Fruit fly (Drosophila melanogaster) whole organism, prepupa: ENCODE results near the gene CG3009.

Experiments used
- Blimp-1 ChIP-seq: fragments of 200-800 bp; sonication (Bioruptor generic); optimal IDR thresholded peaks from 3 replicates; lab custom pipeline; 2017; ENCODE audit warnings: missing biosample characterization, missing genetic modification characterization, mild to moderate bottlenecking, moderate library complexity, missing genetic modification reagents
- CG10631 ChIP-seq: fragments of 200-800 bp; sonication (Bioruptor generic); optimal IDR thresholded peaks from 2 replicates; lab custom pipeline; 2016; ENCODE audit warnings: missing biosample characterization, missing genetic modification characterization
- CG10669 ChIP-seq: fragments of 200-800 bp; sonication (Bioruptor generic); optimal IDR thresholded peaks from 3 replicates; lab custom pipeline; 2018; ENCODE audit warnings: missing biosample characterization, mild to moderate bottlenecking, missing genetic modification characterization, moderate library complexity
- CG11762 ChIP-seq: fragments of 200-800 bp; sonication (Bioruptor generic); optimal IDR thresholded peaks from 3 replicates; lab custom pipeline; 2016; ENCODE audit warnings: missing biosample characterization, missing genetic modification characterization; ENCODE audit not compliant: insufficient read depth
- CG11902 ChIP-seq: fragments of 200-800 bp; sonication (Bioruptor generic); optimal IDR thresholded peaks from 3 replicates; lab custom pipeline; 2016; ENCODE audit warnings: missing biosample characterization, missing genetic modification characterization
- CG15336 ChIP-seq: fragments of 200-800 bp; sonication (Bioruptor generic); IDR thresholded peaks from 2 replicates; pipeline ENCODE4 v1.3.6; 2022; ENCODE audit warnings: missing biosample characterization, missing genetic modification characterization
- CG1621 ChIP-seq: fragments of 200-800 bp; sonication (Bioruptor generic); optimal IDR thresholded peaks from 3 replicates; lab custom pipeline; 2018; ENCODE audit warnings: missing biosample characterization, mild to moderate bottlenecking, missing genetic modification characterization
- CG16779 ChIP-seq: fragments of 200-800 bp; sonication (Bioruptor generic); optimal IDR thresholded peaks from 3 replicates; lab custom pipeline; 2017; ENCODE audit warnings: missing biosample characterization, mild to moderate bottlenecking, missing genetic modification characterization
- CG31627 ChIP-seq: fragments of 200-800 bp; sonication (Bioruptor generic); optimal IDR thresholded peaks from 3 replicates; lab custom pipeline; 2016; ENCODE audit warnings: missing biosample characterization, missing genetic modification characterization
- CG32006 ChIP-seq: fragments of 200-800 bp; sonication (Bioruptor generic); optimal IDR thresholded peaks from 3 replicates; lab custom pipeline; 2017; ENCODE audit warnings: missing biosample characterization, mild to moderate bottlenecking, missing genetic modification characterization
- CG34406 ChIP-seq: fragments of 200-800 bp; sonication (Bioruptor generic); optimal IDR thresholded peaks from 3 replicates; lab custom pipeline; 2016; ENCODE audit warnings: missing biosample characterization, missing genetic modification characterization
- CG3919 ChIP-seq: fragments of 200-800 bp; sonication (Bioruptor generic); optimal IDR thresholded peaks from 3 replicates; lab custom pipeline; 2016; ENCODE audit warnings: missing biosample characterization, missing genetic modification characterization
- CG4318 ChIP-seq: fragments of 200-800 bp; sonication (Bioruptor generic); optimal IDR thresholded peaks from 3 replicates; lab custom pipeline; 2017; ENCODE audit warnings: missing biosample characterization, mild to moderate bottlenecking, missing genetic modification characterization
- CG6163 ChIP-seq: fragments of 200-800 bp; sonication (Bioruptor generic); IDR thresholded peaks from 3 replicates; pipeline ENCODE4 v1.3.6; 2022; ENCODE audit warnings: missing biosample characterization, missing genetic modification characterization
- CG6792 ChIP-seq: fragments of 200-800 bp; sonication (Bioruptor generic); optimal IDR thresholded peaks from 3 replicates; lab custom pipeline; 2016; ENCODE audit warnings: missing biosample characterization, missing genetic modification characterization
- CG6808 ChIP-seq: fragments of 200-800 bp; sonication (Bioruptor generic); optimal IDR thresholded peaks from 3 replicates; lab custom pipeline; 2017; ENCODE audit warnings: missing biosample characterization, missing genetic modification characterization, mild to moderate bottlenecking, moderate library complexity, missing genetic modification reagents
- CG8119 ChIP-seq: fragments of 200-800 bp; sonication (Bioruptor generic); IDR thresholded peaks from 3 replicates; pipeline ENCODE4 v1.3.6; 2022; ENCODE audit warnings: missing biosample characterization, missing genetic modification characterization
- CG8319 ChIP-seq: fragments of 200-800 bp; sonication (Bioruptor generic); optimal IDR thresholded peaks from 3 replicates; lab custom pipeline; 2016; ENCODE audit warnings: missing biosample characterization, missing genetic modification characterization
- CG8632 ChIP-seq: fragments of 200-800 bp; sonication (Bioruptor generic); optimal IDR thresholded peaks from 3 replicates; lab custom pipeline; 2016; ENCODE audit warnings: missing biosample characterization, missing genetic modification characterization
- CG9139 ChIP-seq: fragments of 200-800 bp; sonication (Bioruptor generic); optimal IDR thresholded peaks from 3 replicates; lab custom pipeline; 2017; ENCODE audit warnings: missing biosample characterization, mild to moderate bottlenecking, missing genetic modification characterization
- Eip78C ChIP-seq: fragments of 200-800 bp; sonication (Bioruptor generic); peaks from one replicate; lab custom pipeline; 2016; ENCODE audit warnings: missing biosample characterization, missing genetic modification characterization
- Ets21C ChIP-seq: fragments of 200-800 bp; sonication (Bioruptor generic); optimal IDR thresholded peaks from 3 replicates; lab custom pipeline; 2016; ENCODE audit warnings: missing biosample characterization, missing genetic modification characterization
- Ets96B ChIP-seq: fragments of 200-800 bp; optimal IDR thresholded peaks from 2 replicates; lab custom pipeline; 2019; ENCODE audit warnings: missing biosample characterization, mild to moderate bottlenecking, missing genetic modification characterization, moderate library complexity
- Gug ChIP-seq: fragments of 200-800 bp; sonication (Bioruptor generic); IDR thresholded peaks from 2 replicates; pipeline ENCODE4 v1.3.6; 2022; ENCODE audit warnings: missing biosample characterization, missing genetic modification characterization
- Lpt ChIP-seq: fragments of 200-800 bp; sonication (Bioruptor generic); optimal IDR thresholded peaks from 3 replicates; lab custom pipeline; 2016; ENCODE audit warnings: missing biosample characterization, missing genetic modification characterization
- Smox ChIP-seq: fragments of 200-800 bp; sonication (Bioruptor generic); optimal IDR thresholded peaks from 3 replicates; lab custom pipeline; 2016; ENCODE audit warnings: missing biosample characterization, missing genetic modification characterization
- Sox102F ChIP-seq: fragments of 200-800 bp; sonication (Bioruptor generic); optimal IDR thresholded peaks from 2 replicates; lab custom pipeline; 2016; ENCODE audit warnings: missing biosample characterization, mild to moderate bottlenecking, missing genetic modification characterization
- Sox15 ChIP-seq: fragments of 200-800 bp; sonication (Bioruptor generic); optimal IDR thresholded peaks from 3 replicates; lab custom pipeline; 2016; ENCODE audit warnings: missing biosample characterization, missing genetic modification characterization
- achi ChIP-seq: fragments of 200-800 bp; sonication (Bioruptor generic); optimal IDR thresholded peaks from 3 replicates; lab custom pipeline; 2016; ENCODE audit warnings: missing biosample characterization, missing genetic modification characterization
- dac ChIP-seq: fragments of 200-800 bp; sonication (Bioruptor generic); optimal IDR thresholded peaks from 2 replicates; lab custom pipeline; 2017; ENCODE audit warnings: missing biosample characterization, mild to moderate bottlenecking, missing genetic modification characterization
- dsx ChIP-seq: fragments of 200-800 bp; optimal IDR thresholded peaks from 3 replicates; lab custom pipeline; 2019; ENCODE audit warnings: missing biosample characterization, mild to moderate bottlenecking, missing genetic modification characterization, moderate library complexity; ENCODE audit not compliant: poor library complexity, severe bottlenecking
- eg ChIP-seq: fragments of 200-800 bp; sonication (Bioruptor generic); IDR thresholded peaks from 3 replicates; pipeline ENCODE4 v1.3.6; 2022; ENCODE audit warnings: missing biosample characterization, missing genetic modification characterization
- esn ChIP-seq: fragments of 200-800 bp; sonication (Bioruptor generic); optimal IDR thresholded peaks from 2 replicates; lab custom pipeline; 2016; ENCODE audit warnings: missing biosample characterization, mild to moderate bottlenecking, missing genetic modification characterization, moderate library complexity
- fkh ChIP-seq: fragments of 200-800 bp; sonication (Bioruptor generic); optimal IDR thresholded peaks from 3 replicates; lab custom pipeline; 2017; ENCODE audit warnings: missing biosample characterization, mild to moderate bottlenecking, missing genetic modification characterization, moderate library complexity
- lz ChIP-seq: fragments of 200-800 bp; sonication (Bioruptor generic); optimal IDR thresholded peaks from 3 replicates; lab custom pipeline; 2016; ENCODE audit warnings: missing biosample characterization, missing genetic modification characterization
- net ChIP-seq: fragments of 200-800 bp; sonication (Bioruptor generic); optimal IDR thresholded peaks from 3 replicates; lab custom pipeline; 2016; ENCODE audit warnings: missing biosample characterization, missing genetic modification characterization
- salr ChIP-seq, 2 experiments: fragments of 200-800 bp; sonication (Bioruptor generic); optimal IDR thresholded peaks; 3 replicates each; lab custom pipeline; 2016 to 2018; ENCODE audit warnings: missing biosample characterization in 2 of 2, missing genetic modification characterization in 2 of 2, mild to moderate bottlenecking in 1 of 2
- ss ChIP-seq, 2 experiments: fragments of 200-800 bp; sonication (Bioruptor generic); optimal IDR thresholded peaks; 2 replicates in 1 of 2; 3 replicates in 1 of 2; lab custom pipeline; 2017 to 2018; ENCODE audit warnings: mild to moderate bottlenecking in 2 of 2, missing biosample characterization in 2 of 2, missing genetic modification characterization in 2 of 2, moderate library complexity in 1 of 2
- svp ChIP-seq: fragments of 200-800 bp; sonication (Bioruptor generic); peaks from one replicate; lab custom pipeline; 2016; ENCODE audit warnings: missing biosample characterization, missing genetic modification characterization
- vri ChIP-seq: fragments of 200-800 bp; sonication (Bioruptor generic); optimal IDR thresholded peaks from 3 replicates; lab custom pipeline; 2016; ENCODE audit warnings: missing biosample characterization, mild to moderate bottlenecking, missing genetic modification characterization

The CG3009 gene

dm6 chrX:4671194-4671626, 4.7 kb upstream of the CG3009 start (continued):
- no peak for TF ChIP-seq eg (GFP tag; lab: Robert Waterston, UW)

- TF ChIP-seq CG8119 (peak; percentile 41; the same call in 1 of the 3 replicates), CG4318 (GFP tag; lab: Kevin White, UChicago) (no peak), eg (GFP tag; lab: Robert Waterston, UW) (0 out of 3 replicates have a peak, but pooled peaks have one; percentile 38), CG15336 (GFP tag; lab: Robert Waterston, UW) (0 out of 2 replicates have a peak, but pooled peaks have one; percentile 36), Sox102F (GFP tag; lab: Kevin White, UChicago) (no peak), CG34406 (no peak), CG1621 (no peak), Gug (GFP tag; lab: Robert Waterston, UW) (no peak), CG32006 (peak; percentile 10), fkh (GFP tag; lab: Kevin White, UChicago) (peak; percentile 1), achi (GFP tag; lab: Kevin White, UChicago) (no peak)
Observed at dm6 chrX:4669438-4669837, 2.9 kb upstream of the CG3009 start.

dm6 chrX:4664107-4664506, 2.4 kb downstream of the CG3009 start:
- TF ChIP-seq svp (GFP tag; lab: Kevin White, UChicago) (peak; percentile 28), CG16779 (no peak), CG6163 (GFP tag; lab: Robert Waterston, UW) (peak; percentile 13; the same call in 1 of the 3 replicates), Ets96B (tag; lab: Kevin White, UChicago) (peak; percentile 7), salr (GFP tag; optimal IDR thresholded peaks at IDR 0.05; lab: Kevin White, UChicago) (no peak), CG9139 (GFP tag; lab: Kevin White, UChicago) (peak; percentile 10), CG6808 (GFP tag; lab: Kevin White, UChicago) (peak; percentile 44), Gug (GFP tag; lab: Robert Waterston, UW) (no peak), ss (GFP tag; optimal IDR thresholded peaks at IDR 0.05; lab: Kevin White, UChicago) (peak; percentile 55 to 65), CG8319 (GFP tag; lab: Kevin White, UChicago) (no peak), Eip78C (GFP tag; lab: Kevin White, UChicago) (peak; percentile 45)

- peak; percentile 35 for TF ChIP-seq Ets96B (tag; lab: Kevin White, UChicago)
- peak; percentile 5 for TF ChIP-seq Sox15
- TF ChIP-seq Eip78C (GFP tag; lab: Kevin White, UChicago), result peak; percentile 84
- TF ChIP-seq CG10631 (GFP tag; lab: Kevin White, UChicago), result no peak
- peak; percentile 39 for TF ChIP-seq esn (GFP tag; lab: Kevin White, UChicago)
- TF ChIP-seq salr (GFP tag; optimal IDR thresholded peaks at IDR 0.05; lab: Kevin White, UChicago), result peak in 1 of 2 experiments; percentile 19
- TF ChIP-seq CG8632 (GFP tag; lab: Kevin White, UChicago), result peak; percentile 5
- TF ChIP-seq dsx, result no peak
- no peak for TF ChIP-seq CG11902 (GFP tag; lab: Kevin White, UChicago)
- peak; percentile 69 for TF ChIP-seq svp (GFP tag; lab: Kevin White, UChicago)
- TF ChIP-seq CG6792 (GFP tag; lab: Kevin White, UChicago), result peak; percentile 3
- peak; percentile 24 for TF ChIP-seq CG10669 (GFP tag; lab: Kevin White, UChicago)
- peak; percentile 42 for TF ChIP-seq CG32006
- TF ChIP-seq net (GFP tag; lab: Kevin White, UChicago), result peak; percentile 2
- peak; percentile 25 for TF ChIP-seq achi (GFP tag; lab: Kevin White, UChicago)
- TF ChIP-seq lz (GFP tag; lab: Kevin White, UChicago), result peak; percentile 3
- no peak for TF ChIP-seq CG11762 (GFP tag; lab: Kevin White, UChicago)
- no peak for TF ChIP-seq vri (GFP tag; lab: Kevin White, UChicago)
- no peak for TF ChIP-seq dac (GFP tag; lab: Kevin White, UChicago)
- TF ChIP-seq Blimp-1, result no peak
- no peak for TF ChIP-seq Lpt (GFP tag; lab: Kevin White, UChicago)
- TF ChIP-seq CG34406, result peak; percentile 40
- no peak for TF ChIP-seq CG3919 (GFP tag; lab: Kevin White, UChicago)
- TF ChIP-seq Smox, result no peak
- TF ChIP-seq CG1621, result no peak
- TF ChIP-seq Ets21C (GFP tag; lab: Kevin White, UChicago), result no peak
- no peak for TF ChIP-seq CG31627 (GFP tag; lab: Kevin White, UChicago)
Observed at dm6 chrX:4660642-4661252, 5.8 kb downstream of the CG3009 start.
